Fruit fly (Drosophila melanogaster) whole organism, prepupa: ENCODE results near the gene CG13042.

Source experiments
- CG15336 ChIP-seq: fragments of 200-800 bp; sonication (Bioruptor generic); IDR thresholded peaks from 2 replicates; pipeline ENCODE4 v1.3.6; 2022; ENCODE audit warnings: missing biosample characterization, missing genetic modification characterization
- CG16779 ChIP-seq: fragments of 200-800 bp; sonication (Bioruptor generic); optimal IDR thresholded peaks from 3 replicates; lab custom pipeline; 2017; ENCODE audit warnings: missing biosample characterization, mild to moderate bottlenecking, missing genetic modification characterization
- Hr4 ChIP-seq: fragments of 200-800 bp; sonication (Bioruptor generic); optimal IDR thresholded peaks from 3 replicates; lab custom pipeline; 2016; ENCODE audit warnings: missing biosample characterization, missing genetic modification characterization
- Met ChIP-seq: fragments of 200-800 bp; sonication (Bioruptor generic); optimal IDR thresholded peaks from 3 replicates; lab custom pipeline; 2016; ENCODE audit warnings: missing biosample characterization, missing genetic modification characterization

- no peak for TF ChIP-seq CG16779
- no peak for TF ChIP-seq Hr4
- TF ChIP-seq CG15336 (GFP tag; lab: Robert Waterston, UW) = no peak
- TF ChIP-seq Met (GFP tag; lab: Kevin White, UChicago) = no peak
Observed at dm6 chr3L:16277135-16277534, 31.1 kb downstream of the CG13042 start, which contains the start of gene CG13065.
